Worm (Caenorhabditis elegans) whole organism, dauer: Measurements from ENCODE around the gene lgc-34.

Experiments
- unc-62 ChIP-seq: sonication (generic microtip); optimal IDR thresholded peaks from 2 replicates; lab custom pipeline; 2017; ENCODE audit warnings: missing biosample characterization, missing genetic modification reagents, missing genetic modification characterization

Gene lgc-34

ce11 chrII:555371-555770 lies 29.0 kb downstream of the lgc-34 start:
- TF ChIP-seq unc-62 (GFP tag; lab: Kevin White, UChicago) = no peak

ce11 chrII:556185-556584 lies 29.8 kb downstream of the lgc-34 start, which contains the start of the genes C09E8.1 and C09E8.6:
C09E8.1 (plus strand) TSS chrII:556485.
C09E8.6 (plus strand) TSS chrII:556497.
- no peak for TF ChIP-seq unc-62 (GFP tag; lab: Kevin White, UChicago)

ce11 chrII:568776-569175 lies 42.4 kb downstream of the lgc-34 start, which contains the start of gene W08F4.5:
W08F4.5 (minus strand) TSS chrII:568876.
- TF ChIP-seq unc-62 (GFP tag; lab: Kevin White, UChicago) = no peak

- TF ChIP-seq unc-62 (GFP tag; lab: Kevin White, UChicago) = no peak
These were observed 45.6 kb downstream of the lgc-34 start, which contains the start of gene mlt-8 for ce11 chrII:572010-572409. mlt-8 (minus strand) TSS chrII:572110.

- TF ChIP-seq unc-62 (GFP tag; lab: Kevin White, UChicago) = no peak
These were observed 47.7 kb downstream of the lgc-34 start for ce11 chrII:574064-574463.

- no peak for TF ChIP-seq unc-62 (GFP tag; lab: Kevin White, UChicago)
These were observed 51.3 kb downstream of the lgc-34 start, which contains the start of gene W08F4.7 for ce11 chrII:577632-578031. W08F4.7 (minus strand) TSS chrII:577732.

ce11 chrII:578803-579202 lies 52.4 kb downstream of the lgc-34 start:
- TF ChIP-seq unc-62 (GFP tag; lab: Kevin White, UChicago) = no peak
